Fruit fly (Drosophila melanogaster): ENCODE results near the gene CG7115.
A peak's percentile ranks its signal among the peaks of the same experiment; 100 is the strongest.

CG7115 gene

dm6 chr2L:7782788-7783401, 38.1 kb upstream of the CG7115 start, which contains the start of gene Brd7-9 (continued):
- TF ChIP-seq CG2116 (GFP tag; optimal IDR thresholded peaks at IDR 0.05) (peak; percentile 46), bigmax (GFP tag; optimal IDR thresholded peaks at IDR 0.05) (no peak), trh (GFP tag; optimal IDR thresholded peaks at IDR 0.05) (no peak), chm (GFP tag; IDR thresholded peaks at IDR 0.05) (peak; percentile 92), CG3065 (GFP tag; optimal IDR thresholded peaks at IDR 0.05) (no peak), z (GFP tag; IDR thresholded peaks at IDR 0.05) (no peak), ind (GFP tag; optimal IDR thresholded peaks at IDR 0.05) (peak; percentile 73), CG4617 (GFP tag; optimal IDR thresholded peaks at IDR 0.05; ENCODE audit: borderline replicate concordance) (peak; percentile 65), sc (optimal IDR thresholded peaks at IDR 0.05) (no peak), sc (GFP tag; optimal IDR thresholded peaks at IDR 0.05) (peak; percentile 27), CG4424 (GFP tag; optimal IDR thresholded peaks at IDR 0.05) (peak; percentile 73), CG3407 (GFP tag; optimal IDR thresholded peaks at IDR 0.05) (peak; percentile 33), CG18476 (GFP tag; optimal IDR thresholded peaks at IDR 0.05) (peak; percentile 57), CG14710 (tag; optimal IDR thresholded peaks at IDR 0.05) (peak; percentile 45), CG7963 (GFP tag; IDR thresholded peaks at IDR 0.05; ENCODE audit: partially characterized antibody) (peak; percentile 44; the same call in 1 of the 3 replicates), eve (GFP tag; optimal IDR thresholded peaks at IDR 0.05) (no peak), CG13123 (GFP tag; optimal IDR thresholded peaks at IDR 0.05) (peak; percentile 21), CG18599 (GFP tag; optimal IDR thresholded peaks at IDR 0.05) (peak; percentile 79), CG9437 (GFP tag; optimal IDR thresholded peaks at IDR 0.05) (peak; percentile 48), CG18011 (GFP tag; optimal IDR thresholded peaks at IDR 0.05) (peak; percentile 47), CG15011 (GFP tag; optimal IDR thresholded peaks at IDR 0.05) (peak; percentile 45), CG1024 (GFP tag; IDR thresholded peaks at IDR 0.05) (0 out of 2 replicates have a peak, but pooled peaks have one; percentile 28), CG17186 (GFP tag; optimal IDR thresholded peaks at IDR 0.05) (no peak), CG13287 (GFP tag; IDR thresholded peaks at IDR 0.05; ENCODE audit: partially characterized antibody) (peak; percentile 65), CG12236 (GFP tag; optimal IDR thresholded peaks at IDR 0.05) (no peak), CG4282 (GFP tag; optimal IDR thresholded peaks at IDR 0.05) (no peak), CG1792 (GFP tag; optimal IDR thresholded peaks at IDR 0.05) (peak; percentile 26), btn (GFP tag; optimal IDR thresholded peaks at IDR 0.05) (peak; percentile 1), CG5245 (GFP tag; optimal IDR thresholded peaks at IDR 0.05) (peak; percentile 51), schlank (tag; optimal IDR thresholded peaks at IDR 0.05) (no peak), CG31365 (tag; optimal IDR thresholded peaks at IDR 0.05) (peak; percentile 48), CG13775 (GFP tag; optimal IDR thresholded peaks at IDR 0.05) (peak; percentile 70), Mad (GFP tag; optimal IDR thresholded peaks at IDR 0.05) (no peak), CG12219 (GFP tag; optimal IDR thresholded peaks at IDR 0.05) (peak; percentile 81), CG10147 (GFP tag; optimal IDR thresholded peaks at IDR 0.05) (peak; percentile 21), CG30020 (tag; optimal IDR thresholded peaks at IDR 0.05) (peak; percentile 31), gem (tag; optimal IDR thresholded peaks at IDR 0.05) (peak; percentile 81), Lpt (GFP tag; optimal IDR thresholded peaks at IDR 0.05) (no peak), Sox102F (GFP tag; optimal IDR thresholded peaks at IDR 0.05) (peak; percentile 72), mirr (GFP tag; optimal IDR thresholded peaks at IDR 0.05) (no peak), Neu2 (GFP tag; optimal IDR thresholded peaks at IDR 0.05; ENCODE audit: borderline replicate concordance) (no peak), chif (GFP tag; optimal IDR thresholded peaks at IDR 0.05) (peak; percentile 50), wdn (GFP tag; IDR thresholded peaks at IDR 0.05) (peak; percentile 70; the same call in 1 of the 2 replicates), H2.0 (GFP tag; IDR thresholded peaks at IDR 0.05) (peak; percentile 86), CG34224 (GFP tag; IDR thresholded peaks at IDR 0.05; ENCODE audit: partially characterized antibody) (no peak), Stat92E (GFP tag; optimal IDR thresholded peaks at IDR 0.05) (peak in 1 of 3 experiments; percentile 56), Dip3 (GFP tag; optimal IDR thresholded peaks at IDR 0.05) (peak; percentile 23), Ravus (GFP tag; IDR thresholded peaks at IDR 0.05) (no peak; the same call in 1 of the 2 replicates), crp (GFP tag; optimal IDR thresholded peaks at IDR 0.05) (no peak)
